Worm (Caenorhabditis elegans): ENCODE data around the gene F13A2.10.

DNA sequence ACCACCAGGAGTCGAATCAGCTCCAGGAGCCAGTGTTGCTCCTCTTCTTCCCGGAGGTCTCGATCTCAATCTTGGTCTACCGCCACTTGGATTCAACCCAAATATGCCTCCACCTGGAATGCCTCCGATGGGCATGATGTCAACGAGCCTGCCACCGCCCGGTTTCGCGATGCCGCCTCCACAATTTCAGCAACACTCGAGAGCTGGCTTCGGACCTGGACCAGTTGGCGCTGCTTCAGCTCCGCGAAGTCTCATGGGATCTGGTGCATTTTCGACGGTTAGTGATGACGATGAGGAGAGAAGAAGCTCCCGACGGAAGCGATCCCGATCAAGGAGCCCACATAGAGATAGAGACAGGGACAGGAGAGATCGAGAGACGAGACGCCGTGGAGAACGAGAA is 13.1 kb downstream of the F13A2.10 start:
- TF ChIP-seq rnt-1 (tag; optimal IDR thresholded peaks at IDR 0.05) (no peak), unc-98 (GFP tag; IDR thresholded peaks at IDR 0.05) (no peak), blmp-1 (tag; optimal IDR thresholded peaks at IDR 0.05) (no peak), nhr-12 (tag; optimal IDR thresholded peaks at IDR 0.05) (no peak), snpc-4 (tag; optimal IDR thresholded peaks at IDR 0.05) (no peak), unc-62 (GFP tag; optimal IDR thresholded peaks at IDR 0.05) (no peak), lin-15B (tag; optimal IDR thresholded peaks at IDR 0.05) (no peak), zag-1 (tag; optimal IDR thresholded peaks at IDR 0.05) (no peak), ztf-11 (tag; optimal IDR thresholded peaks at IDR 0.05) (no peak)
